Worm (Caenorhabditis elegans) whole organism, dauer: ENCODE data around the gene atn-1.
A peak's percentile ranks its signal among the peaks of the same experiment; 100 is the strongest.

Source experiments
- unc-62 ChIP-seq: sonication (generic microtip); optimal IDR thresholded peaks from 2 replicates; lab custom pipeline; 2017; ENCODE audit warnings: missing biosample characterization, missing genetic modification reagents, missing genetic modification characterization

The atn-1 gene

DNA sequence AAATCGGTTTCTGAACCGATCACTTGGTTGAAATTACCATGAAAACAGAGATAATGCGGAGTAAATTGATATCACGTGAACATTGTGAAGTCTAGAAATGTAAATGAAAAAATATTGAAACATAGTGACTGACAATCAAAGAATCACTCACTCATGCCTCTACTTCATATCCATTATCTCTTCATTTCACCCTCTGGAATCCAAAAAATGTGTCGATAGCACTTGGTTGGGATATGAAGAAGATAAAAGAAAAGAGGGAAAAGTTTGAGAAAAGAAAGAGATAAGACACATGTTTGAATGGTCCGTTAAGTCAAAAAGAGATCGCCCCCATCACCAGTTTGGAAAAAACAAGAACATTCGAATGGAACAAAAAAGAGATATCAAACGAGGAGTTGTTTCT is 39.5 kb downstream of the atn-1 start:
- no peak for TF ChIP-seq unc-62 (GFP tag; lab: Kevin White, UChicago)

DNA sequence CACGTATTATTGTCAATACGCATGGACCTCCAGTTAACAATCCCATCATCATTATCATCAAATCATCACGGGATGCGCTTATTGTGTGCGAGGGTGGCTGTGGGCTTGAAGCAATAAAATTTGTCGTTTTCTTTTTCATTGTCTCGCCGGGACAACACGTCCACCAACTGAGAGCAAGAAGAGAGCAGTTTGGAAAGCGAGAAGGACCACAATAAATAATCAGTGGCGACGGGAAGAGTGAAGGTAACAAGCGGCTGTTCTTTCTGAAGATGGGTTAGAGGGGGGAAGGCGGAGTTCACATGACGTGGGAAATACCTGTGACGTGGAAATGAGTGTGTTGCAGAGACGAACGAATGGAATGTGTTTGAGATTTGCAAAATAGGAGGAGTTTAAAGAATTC is 40.6 kb downstream of the atn-1 start:
- no peak for TF ChIP-seq unc-62 (GFP tag; lab: Kevin White, UChicago)

DNA sequence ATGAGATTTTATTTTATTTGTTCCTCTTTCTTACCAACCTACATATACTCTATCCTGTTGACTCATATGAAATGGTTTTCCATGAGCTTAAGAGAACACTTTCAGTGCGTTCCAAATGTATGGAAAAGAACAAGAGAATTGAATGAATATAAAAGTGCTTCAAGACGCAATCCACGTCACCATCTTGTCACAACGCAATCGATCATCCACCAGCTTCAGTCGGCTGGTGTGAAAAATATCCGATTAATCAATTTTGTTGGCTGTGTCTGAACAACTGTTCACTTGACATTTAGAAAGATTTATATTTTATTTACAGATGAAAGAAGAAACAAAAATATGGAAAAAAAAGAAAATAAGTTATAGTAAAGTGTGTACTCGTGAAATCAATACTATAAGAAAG is 45.1 kb downstream of the atn-1 start:
- TF ChIP-seq unc-62 (GFP tag; lab: Kevin White, UChicago): no peak

DNA sequence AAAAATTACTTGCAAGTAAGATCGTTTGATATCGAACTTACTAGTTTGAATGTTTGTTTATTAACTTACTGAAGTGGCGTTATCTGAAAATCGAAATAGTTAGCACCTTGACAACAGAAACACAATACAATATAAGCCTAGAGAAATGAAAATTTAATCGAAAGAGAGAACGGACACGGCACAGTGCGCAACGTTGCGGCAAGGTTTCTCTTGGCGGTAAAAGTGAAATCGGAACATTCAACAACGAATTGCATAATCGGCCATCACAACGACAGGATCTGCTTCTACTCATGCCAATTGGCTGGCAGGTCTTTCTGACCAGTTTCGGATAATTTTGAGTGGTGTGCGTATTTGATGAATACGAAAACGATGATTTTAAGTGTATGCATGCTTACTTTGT is 47.3 kb downstream of the atn-1 start, which contains the start of gene dyf-4:
dyf-4 (minus strand) TSS at position 213 of the 400 bp plus-strand sequence.
- TF ChIP-seq unc-62 (GFP tag; lab: Kevin White, UChicago): no peak

DNA sequence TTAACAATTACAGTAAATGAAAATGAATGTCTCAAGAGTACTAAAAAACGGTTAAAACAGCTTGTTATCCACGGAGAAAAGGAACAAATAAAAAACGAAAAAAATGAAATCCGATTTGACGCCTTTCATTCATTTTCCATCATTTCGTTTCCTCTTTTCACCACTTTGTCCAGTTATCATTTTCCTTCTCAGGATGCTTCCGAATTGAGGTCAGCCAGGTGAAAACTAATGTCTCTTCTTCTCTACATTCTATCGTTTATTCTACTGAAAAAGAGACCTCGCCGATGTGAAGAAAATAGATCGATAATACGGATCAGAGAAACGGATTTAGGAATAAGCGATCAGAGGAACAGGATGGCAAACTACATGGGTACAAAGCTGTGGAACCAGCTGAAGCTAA is 47.9 kb downstream of the atn-1 start:
- no peak for TF ChIP-seq unc-62 (GFP tag; lab: Kevin White, UChicago)

DNA sequence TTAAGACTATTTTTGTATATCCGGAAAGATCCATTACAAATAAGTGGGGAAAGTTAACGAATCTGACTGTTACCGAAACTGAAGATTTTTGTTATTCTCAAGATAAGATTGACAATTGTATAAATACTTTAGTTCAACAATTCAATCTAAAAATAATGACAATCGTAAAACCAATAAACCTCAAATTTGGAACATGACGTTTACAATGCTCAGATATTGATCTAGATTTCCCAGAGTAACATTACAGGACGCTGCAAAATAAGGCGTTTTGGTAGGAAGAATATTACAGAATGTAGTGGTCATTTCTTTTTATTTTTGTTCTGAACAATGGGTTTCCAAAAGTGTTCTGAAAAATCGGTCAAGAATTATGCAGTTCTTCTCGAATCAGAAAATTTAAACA is 48.5 kb downstream of the atn-1 start, which contains the start of gene F45D3.1:
F45D3.1 (plus strand) TSS at position 301 of the 400 bp plus-strand sequence.
- no peak for TF ChIP-seq unc-62 (GFP tag; lab: Kevin White, UChicago)

DNA sequence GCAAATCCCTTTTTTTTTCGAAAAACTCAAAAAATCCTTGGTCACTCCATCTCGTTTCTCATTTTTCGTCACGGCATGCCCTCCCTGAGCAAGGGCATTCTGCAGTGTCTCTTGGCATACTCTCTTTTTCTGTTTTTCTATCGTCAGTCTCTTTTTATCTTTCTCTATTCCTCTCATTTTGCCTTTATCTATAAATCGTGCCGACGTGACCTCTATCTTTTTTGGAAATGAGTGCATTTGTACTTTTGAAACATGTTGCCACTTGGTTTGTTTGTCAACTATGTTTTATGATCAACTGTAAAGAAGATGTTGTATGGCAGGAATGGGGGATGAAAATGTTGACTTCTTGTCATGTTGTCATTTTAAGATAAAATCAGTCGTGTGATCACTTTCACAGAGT is 50.7 kb downstream of the atn-1 start:
- no peak for TF ChIP-seq unc-62 (GFP tag; lab: Kevin White, UChicago)

DNA sequence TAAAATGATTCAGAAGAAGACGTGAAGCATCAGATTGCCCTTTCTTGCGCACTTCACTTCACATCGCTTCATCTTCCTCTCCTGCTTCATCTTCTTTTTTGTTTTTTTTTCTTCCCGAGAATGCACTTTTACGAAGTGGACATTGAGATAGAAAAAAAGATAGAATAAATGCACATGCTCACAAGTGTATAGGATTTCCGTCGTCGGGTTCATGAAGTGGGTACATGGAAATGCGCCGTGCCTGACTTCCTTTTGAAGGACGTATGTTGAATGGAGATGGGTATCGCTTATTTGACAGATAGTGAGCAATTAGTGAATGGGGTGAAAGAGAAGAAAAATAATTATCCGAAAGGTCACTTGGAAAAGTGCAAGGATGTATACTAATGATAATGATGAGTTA is 51.9 kb downstream of the atn-1 start:
- no peak for TF ChIP-seq unc-62 (GFP tag; lab: Kevin White, UChicago)

DNA sequence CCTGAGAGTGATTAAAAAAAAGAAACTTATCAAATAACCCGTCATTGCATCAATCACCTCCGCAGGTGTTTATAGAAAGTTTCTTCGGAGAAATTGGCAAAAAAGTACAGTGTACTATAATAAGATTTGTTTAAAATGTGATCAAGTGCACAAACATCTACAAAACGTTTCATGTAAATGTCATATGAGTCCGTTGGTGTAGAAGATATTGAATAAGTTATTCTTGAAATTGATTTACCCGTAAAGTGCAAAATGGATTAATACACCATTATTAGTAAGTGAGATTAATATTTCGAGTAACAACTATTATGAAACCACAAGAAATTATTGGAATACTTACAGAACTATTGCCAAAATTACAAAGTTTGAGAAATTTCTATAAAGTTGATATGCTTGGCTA is 52.9 kb downstream of the atn-1 start:
- no peak for TF ChIP-seq unc-62 (GFP tag; lab: Kevin White, UChicago)

DNA sequence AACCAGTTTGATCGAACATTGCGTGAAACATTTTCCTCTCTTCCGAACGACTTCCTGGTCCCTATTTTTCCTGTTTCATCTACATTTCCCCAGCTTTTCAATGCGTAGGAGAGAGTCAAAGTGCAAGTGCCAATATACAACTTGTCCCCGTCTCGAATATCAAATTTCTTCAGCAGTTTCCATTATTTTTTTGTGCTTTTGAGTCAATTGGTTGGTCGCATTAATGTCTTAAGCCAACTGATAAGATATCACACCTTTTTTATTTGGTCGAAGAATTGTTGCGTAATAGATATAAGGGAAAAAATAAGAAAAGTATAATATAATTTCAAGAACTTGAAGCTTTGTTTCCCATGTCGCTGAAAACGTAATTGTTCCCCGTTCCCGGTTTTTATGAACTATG is 54.2 kb downstream of the atn-1 start:
- no peak for TF ChIP-seq unc-62 (GFP tag; lab: Kevin White, UChicago)

DNA sequence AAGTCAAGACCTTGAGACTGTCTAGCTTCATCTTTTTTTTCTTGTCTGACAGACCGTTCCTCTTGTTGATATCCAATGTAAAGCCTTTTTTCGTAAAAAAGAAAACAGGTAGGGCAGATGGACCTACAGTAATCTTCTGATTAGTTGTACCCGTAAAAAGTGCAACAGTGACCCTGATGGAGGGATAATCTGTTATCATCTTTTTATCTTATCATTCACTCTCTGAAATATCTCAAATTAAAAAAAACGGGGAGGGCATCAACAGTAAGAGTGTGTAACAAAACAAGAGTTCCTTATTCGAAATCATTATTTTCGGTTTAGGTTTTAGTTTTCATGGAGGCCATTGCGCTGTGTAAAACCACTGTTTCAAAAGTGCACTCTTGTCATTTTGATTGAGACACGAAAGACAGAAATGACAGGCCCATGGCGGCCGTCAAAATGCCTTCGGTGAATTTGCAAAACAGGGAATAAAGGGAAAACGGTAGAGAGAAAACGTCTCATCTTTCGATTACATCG is 55.5 kb downstream of the atn-1 start:
- TF ChIP-seq unc-62 (GFP tag; lab: Kevin White, UChicago): peak; percentile 25
